Fruit fly (Drosophila melanogaster) whole organism, embryonic: ENCODE measurements around the gene CG17768.
A peak's percentile ranks its signal among the peaks of the same experiment; 100 is the strongest.

ENCODE experiments used
- Ada2b ChIP-seq: fragments of 200-800 bp; sonication (Bioruptor generic); IDR thresholded peaks from 2 replicates; pipeline ENCODE4 v1.3.6; 2022; ENCODE audit warnings: missing biosample characterization, missing genetic modification characterization
- CG10274 ChIP-seq: fragments of 200-800 bp; sonication (Bioruptor generic); optimal IDR thresholded peaks from 3 replicates; lab custom pipeline; 2017; ENCODE audit warnings: missing biosample characterization, mild to moderate bottlenecking, missing genetic modification characterization
- CG11695 ChIP-seq: fragments of 200-800 bp; sonication (Bioruptor generic); IDR thresholded peaks from 3 replicates; pipeline ENCODE4 v1.3.6; 2022; ENCODE audit warnings: missing biosample characterization, missing genetic modification characterization
- CG12219 ChIP-seq: fragments of 200-800 bp; sonication (Bioruptor generic); optimal IDR thresholded peaks from 3 replicates; lab custom pipeline; 2018; ENCODE audit warnings: missing biosample characterization, mild to moderate bottlenecking, missing genetic modification characterization
- CG13424 ChIP-seq: fragments of 200-800 bp; sonication (Bioruptor generic); optimal IDR thresholded peaks from 2 replicates; lab custom pipeline; 2019; ENCODE audit warnings: missing biosample characterization, mild to moderate bottlenecking, missing genetic modification characterization, moderate library complexity
- CG13775 ChIP-seq: fragments of 200-800 bp; sonication (Bioruptor generic); optimal IDR thresholded peaks from 3 replicates; lab custom pipeline; 2017; ENCODE audit warnings: missing biosample characterization, mild to moderate bottlenecking, missing genetic modification characterization
- CG14965 ChIP-seq: fragments of 200-800 bp; sonication (Bioruptor generic); optimal IDR thresholded peaks from 2 replicates; lab custom pipeline; 2016; ENCODE audit warnings: missing biosample characterization, missing genetic modification characterization, borderline replicate concordance
- CG15011 ChIP-seq: fragments of 200-800 bp; sonication (Bioruptor generic); optimal IDR thresholded peaks from 3 replicates; lab custom pipeline; 2018; ENCODE audit warnings: missing biosample characterization, mild to moderate bottlenecking, missing genetic modification characterization
- CG17186 ChIP-seq: fragments of 200-800 bp; sonication (Bioruptor generic); optimal IDR thresholded peaks from 3 replicates; lab custom pipeline; 2017; ENCODE audit warnings: missing biosample characterization, missing genetic modification reagents, missing genetic modification characterization
- CG30431 ChIP-seq: fragments of 200-800 bp; sonication (Bioruptor generic); optimal IDR thresholded peaks from 2 replicates; lab custom pipeline; 2017; ENCODE audit warnings: missing biosample characterization, missing genetic modification characterization
- CG31224 ChIP-seq: fragments of 200-800 bp; sonication (Bioruptor generic); IDR thresholded peaks from 2 replicates; pipeline ENCODE4 v1.3.6; 2022; ENCODE audit warnings: missing biosample characterization, missing genetic modification characterization
- CG4730 ChIP-seq: fragments of 200-800 bp; sonication (Bioruptor generic); IDR thresholded peaks from 2 replicates; pipeline ENCODE4 v1.3.6; 2022; ENCODE audit warnings: missing biosample characterization, missing genetic modification characterization
- CG5180 ChIP-seq: fragments of 200-800 bp; sonication (Bioruptor generic); optimal IDR thresholded peaks from 3 replicates; lab custom pipeline; 2017; ENCODE audit warnings: missing biosample characterization, missing genetic modification characterization, mild to moderate bottlenecking, moderate library complexity, missing genetic modification reagents
- CG6689 ChIP-seq: fragments of 200-800 bp; sonication (Bioruptor generic); IDR thresholded peaks from 2 replicates; pipeline ENCODE4 v1.3.6; 2022; ENCODE audit warnings: missing biosample characterization, missing genetic modification characterization
- CG6854 ChIP-seq: fragments of 200-800 bp; sonication (Bioruptor generic); optimal IDR thresholded peaks from 3 replicates; lab custom pipeline; 2017; ENCODE audit warnings: missing biosample characterization, mild to moderate bottlenecking, missing genetic modification characterization
- CG7271 ChIP-seq: fragments of 200-800 bp; sonication (Bioruptor generic); optimal IDR thresholded peaks from 2 replicates; lab custom pipeline; 2018; ENCODE audit warnings: missing biosample characterization, mild to moderate bottlenecking, missing genetic modification characterization, moderate library complexity
- CG7928 ChIP-seq: fragments of 200-800 bp; sonication (Bioruptor generic); optimal IDR thresholded peaks from 2 replicates; lab custom pipeline; 2017; ENCODE audit warnings: missing biosample characterization, mild to moderate bottlenecking, missing genetic modification characterization
- CG9727 ChIP-seq: fragments of 200-800 bp; sonication (Bioruptor generic); optimal IDR thresholded peaks from 3 replicates; lab custom pipeline; 2017; ENCODE audit warnings: missing biosample characterization, mild to moderate bottlenecking, missing genetic modification characterization
- CrebB ChIP-seq: fragments of 200-800 bp; sonication (Bioruptor generic); optimal IDR thresholded peaks from 3 replicates; lab custom pipeline; 2018; ENCODE audit warnings: missing biosample characterization, mild to moderate bottlenecking, missing genetic modification characterization
- Dek ChIP-seq: fragments of 200-800 bp; sonication (Bioruptor generic); optimal IDR thresholded peaks from 3 replicates; lab custom pipeline; 2019; ENCODE audit warnings: missing biosample characterization, mild to moderate bottlenecking, missing genetic modification characterization, moderate library complexity
- Eip74EF ChIP-seq, 2 experiments: fragments of 200-800 bp in 1 of 2; fragments of >200 bp in 1 of 2; sonication (Bioruptor generic) in 1 of 2; optimal IDR thresholded peaks; 2 replicates each; lab custom pipeline; 2017 to 2019; ENCODE audit warnings: missing biosample characterization in 2 of 2, missing genetic modification characterization in 2 of 2, mild to moderate bottlenecking in 1 of 2, moderate library complexity in 1 of 2
- HHEX ChIP-seq: fragments of 200-800 bp; sonication (Bioruptor generic); optimal IDR thresholded peaks from 3 replicates; lab custom pipeline; 2017; ENCODE audit warnings: missing biosample characterization, mild to moderate bottlenecking, missing genetic modification characterization, missing genetic modification reagents
- HmgD ChIP-seq: fragments of 200-800 bp; sonication (Bioruptor generic); optimal IDR thresholded peaks from 3 replicates; lab custom pipeline; 2016; ENCODE audit warnings: missing biosample characterization, missing genetic modification characterization
- Hr51 ChIP-seq, 2 experiments: fragments of 200-800 bp; sonication (Bioruptor generic); optimal IDR thresholded peaks; 2 replicates in 1 of 2; 3 replicates in 1 of 2; lab custom pipeline; 2016 to 2018; ENCODE audit warnings: missing biosample characterization in 2 of 2, missing genetic modification characterization in 2 of 2, mild to moderate bottlenecking in 1 of 2, moderate library complexity in 1 of 2
- Hsf ChIP-seq: fragments of 200-800 bp; sonication (Bioruptor generic); optimal IDR thresholded peaks from 3 replicates; lab custom pipeline; 2016; ENCODE audit warnings: missing biosample characterization, missing genetic modification characterization
- Lim3 ChIP-seq: fragments of 200-800 bp; sonication (Bioruptor generic); IDR thresholded peaks from 2 replicates; pipeline ENCODE4 v1.3.6; 2022; ENCODE audit warnings: missing biosample characterization, missing genetic modification characterization
- Max ChIP-seq: fragments of 200-800 bp; sonication (Bioruptor generic); optimal IDR thresholded peaks from 2 replicates; lab custom pipeline; 2016; ENCODE audit warnings: missing biosample characterization, mild to moderate bottlenecking, missing genetic modification characterization
- Rfx ChIP-seq: fragments of 200-800 bp; sonication (Bioruptor generic); IDR thresholded peaks from 2 replicates; pipeline ENCODE4 v1.3.6; 2022; ENCODE audit warnings: missing biosample characterization, missing genetic modification characterization
- Rx ChIP-seq: fragments of 200-800 bp; sonication (Bioruptor generic); IDR thresholded peaks from 2 replicates; pipeline ENCODE4 v1.3.6; 2022; ENCODE audit warnings: missing biosample characterization, missing genetic modification characterization
- Sox100B ChIP-seq: fragments of 200-800 bp; sonication (Bioruptor generic); optimal IDR thresholded peaks from 3 replicates; lab custom pipeline; 2018; ENCODE audit warnings: missing biosample characterization, mild to moderate bottlenecking, missing genetic modification characterization
- TFAM ChIP-seq: fragments of 200-800 bp; sonication (Bioruptor generic); optimal IDR thresholded peaks from 2 replicates; lab custom pipeline; 2017; ENCODE audit warnings: missing biosample characterization, missing genetic modification characterization, inconsistent platforms
- Usf ChIP-seq: fragments of 200-800 bp; sonication (Bioruptor generic); optimal IDR thresholded peaks from 2 replicates; lab custom pipeline; 2017; ENCODE audit warnings: missing genotype, missing biosample characterization, missing genetic modification characterization
- cato ChIP-seq: fragments of 200-800 bp; sonication (Bioruptor generic); optimal IDR thresholded peaks from 2 replicates; lab custom pipeline; 2016; ENCODE audit warnings: missing biosample characterization, missing genetic modification characterization, borderline replicate concordance
- crp ChIP-seq, 2 experiments: fragments of 200-800 bp; sonication (Bioruptor generic); optimal IDR thresholded peaks; 2 replicates in 1 of 2; 3 replicates in 1 of 2; lab custom pipeline; 2017; ENCODE audit warnings: missing biosample characterization in 2 of 2, missing genetic modification characterization in 2 of 2, mild to moderate bottlenecking in 1 of 2, moderate library complexity in 1 of 2
- gce ChIP-seq: fragments of 200-800 bp; sonication (Bioruptor generic); IDR thresholded peaks from 3 replicates; pipeline ENCODE4 v1.3.6; 2022; ENCODE audit warnings: missing biosample characterization, missing genetic modification characterization
- knrl ChIP-seq: fragments of 200-800 bp; sonication (Bioruptor generic); IDR thresholded peaks from 3 replicates; pipeline ENCODE4 v1.3.6; 2022; ENCODE audit warnings: missing biosample characterization, missing genetic modification characterization; ENCODE audit not compliant: partially characterized antibody
- lilli ChIP-seq: fragments of 200-800 bp; sonication (Bioruptor generic); optimal IDR thresholded peaks from 3 replicates; lab custom pipeline; 2016; ENCODE audit warnings: missing biosample characterization, missing genetic modification characterization
- nerfin-2 ChIP-seq: fragments of 200-800 bp; sonication (Bioruptor generic); IDR thresholded peaks from 2 replicates; pipeline ENCODE4 v1.3.6; 2022; ENCODE audit warnings: missing biosample characterization, missing genetic modification characterization; ENCODE audit not compliant: partially characterized antibody
- pb ChIP-seq: fragments of 200-800 bp; sonication (Bioruptor generic); optimal IDR thresholded peaks from 3 replicates; lab custom pipeline; 2016; ENCODE audit warnings: missing biosample characterization, missing genetic modification characterization
- pnt ChIP-seq: fragments of 200-800 bp; sonication (Bioruptor generic); optimal IDR thresholded peaks from 3 replicates; lab custom pipeline; 2016; ENCODE audit warnings: missing biosample characterization, missing genetic modification characterization
- repo ChIP-seq: fragments of 200-800 bp; sonication (Bioruptor generic); optimal IDR thresholded peaks from 2 replicates; lab custom pipeline; 2016; ENCODE audit warnings: missing biosample characterization, missing genetic modification characterization
- ro ChIP-seq: fragments of 200-800 bp; sonication (Bioruptor generic); IDR thresholded peaks from 2 replicates; pipeline ENCODE4 v1.3.6; 2022; ENCODE audit warnings: missing biosample characterization, missing genetic modification characterization
- seq ChIP-seq: fragments of 200-800 bp; sonication (Bioruptor generic); IDR thresholded peaks from 2 replicates; pipeline ENCODE4 v1.3.6; 2022; ENCODE audit warnings: missing biosample characterization, missing genetic modification characterization
- sima ChIP-seq: fragments of 200-800 bp; sonication (Bioruptor generic); optimal IDR thresholded peaks from 2 replicates; lab custom pipeline; 2016; ENCODE audit warnings: missing biosample characterization, missing genetic modification characterization
- slou ChIP-seq: fragments of 200-800 bp; sonication (Bioruptor generic); optimal IDR thresholded peaks from 3 replicates; lab custom pipeline; 2016; ENCODE audit warnings: missing biosample characterization, missing genetic modification characterization
- slp2 ChIP-seq: fragments of 200-800 bp; sonication (Bioruptor generic); optimal IDR thresholded peaks from 2 replicates; lab custom pipeline; 2016; ENCODE audit warnings: missing biosample characterization, missing genetic modification characterization
- sug ChIP-seq: fragments of 200-800 bp; optimal IDR thresholded peaks from 2 replicates; lab custom pipeline; 2019; ENCODE audit warnings: missing biosample characterization, mild to moderate bottlenecking, missing genetic modification characterization, moderate library complexity
- tna ChIP-seq: fragments of 200-800 bp; sonication (Bioruptor generic); IDR thresholded peaks from 2 replicates; pipeline ENCODE4 v1.3.6; 2022; ENCODE audit warnings: missing biosample characterization, missing genetic modification characterization; ENCODE audit not compliant: partially characterized antibody
- twi ChIP-seq: fragments of 200-800 bp; optimal IDR thresholded peaks from 2 replicates; lab custom pipeline; 2019; ENCODE audit warnings: missing biosample characterization, mild to moderate bottlenecking, missing genetic modification characterization, moderate library complexity

The CG17768 gene

DNA sequence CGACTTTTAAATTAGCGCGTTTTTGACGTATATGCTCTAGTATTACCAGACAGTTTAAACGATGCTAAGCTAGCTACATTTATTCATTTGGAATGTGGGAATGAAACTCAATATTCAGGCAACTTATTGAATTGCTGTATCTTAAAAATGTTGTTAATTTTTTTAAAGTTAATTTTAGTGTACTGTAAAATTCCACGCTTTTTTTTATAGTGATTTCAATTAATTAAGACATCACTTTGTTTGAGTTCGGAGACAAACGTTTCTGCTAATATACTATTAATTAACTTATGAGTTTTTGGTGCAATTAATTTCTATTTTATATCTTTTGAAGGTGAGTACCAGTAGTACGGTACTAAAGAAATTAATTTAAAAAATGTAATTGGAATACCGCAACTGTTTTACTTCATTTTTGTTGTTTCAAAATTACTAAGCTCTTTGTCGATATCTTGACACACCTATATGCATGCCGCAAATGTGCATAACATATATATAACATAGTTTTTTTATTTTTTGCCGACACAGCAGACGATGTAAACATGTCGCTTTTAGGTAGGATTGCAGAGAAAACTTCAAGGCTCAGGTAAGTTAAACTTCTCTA lies 18.7 kb downstream of the CG17768 start, which contains the start of the genes Cdk1 and mRpS7 (continued):
- TF ChIP-seq CG6689 (GFP tag; lab: Robert Waterston, UW) (peak; percentile 78; the same call in 1 of the 2 replicates), Rx (GFP tag; lab: Robert Waterston, UW) (no peak), CG13424 (tag; lab: Kevin White, UChicago) (peak; percentile 73), Usf (GFP tag; lab: Kevin White, UChicago) (peak; percentile 40), Dek (tag; lab: Kevin White, UChicago) (peak; percentile 81), nerfin-2 (GFP tag; lab: Robert Waterston, UW) (no peak), CG4730 (GFP tag; lab: Robert Waterston, UW) (peak; percentile 41), CG15011 (GFP tag; lab: Kevin White, UChicago) (peak; percentile 41), Rfx (GFP tag; lab: Robert Waterston, UW) (peak; percentile 70), CG7928 (GFP tag; lab: Kevin White, UChicago) (peak; percentile 18), CG7271 (tag; lab: Kevin White, UChicago) (peak; percentile 37), lilli (GFP tag; lab: Kevin White, UChicago) (peak; percentile 71), CG31224 (peak; percentile 39; the same call in 1 of the 2 replicates), CG6854 (GFP tag; lab: Kevin White, UChicago) (peak; percentile 3), Sox100B (peak; percentile 76), CG5180 (GFP tag; lab: Kevin White, UChicago) (no peak), CG9727 (GFP tag; lab: Kevin White, UChicago) (peak; percentile 77), Max (GFP tag; lab: Kevin White, UChicago) (peak; percentile 79), sug (tag; lab: Kevin White, UChicago) (peak; percentile 65), slou (GFP tag; lab: Kevin White, UChicago) (peak; percentile 45), repo (GFP tag; lab: Kevin White, UChicago) (no peak), Lim3 (no peak), HmgD (peak; percentile 36), crp (GFP tag; optimal IDR thresholded peaks at IDR 0.05; lab: Kevin White, UChicago) (peak in 1 of 2 experiments; percentile 35), CG12219 (peak; percentile 33), twi (peak; percentile 62), HHEX (GFP tag; lab: Kevin White, UChicago) (peak; percentile 40), gce (GFP tag; lab: Robert Waterston, UW) (peak; percentile 67; the same call in 1 of the 3 replicates), Hsf (peak; percentile 79), CG17186 (peak; percentile 30), Hr51 (GFP tag; optimal IDR thresholded peaks at IDR 0.05; lab: Kevin White, UChicago) (peak; percentile 4 to 81), CG13775 (GFP tag; lab: Kevin White, UChicago) (peak; percentile 80), CG30431 (GFP tag; lab: Kevin White, UChicago) (peak; percentile 26), knrl (GFP tag; lab: Robert Waterston, UW) (no peak), cato (GFP tag; lab: Kevin White, UChicago) (peak; percentile 63), TFAM (no peak), CG11695 (GFP tag; lab: Robert Waterston, UW) (peak; percentile 70), seq (GFP tag; lab: Robert Waterston, UW) (no peak), Eip74EF (GFP tag; optimal IDR thresholded peaks at IDR 0.05; lab: Kevin White, UChicago) (peak in 1 of 2 experiments; percentile 38), CG10274 (no peak), CrebB (tag; lab: Kevin White, UChicago) (no peak), pnt (GFP tag; lab: Kevin White, UChicago) (peak; percentile 57), CG14965 (no peak), pb (GFP tag; lab: Kevin White, UChicago) (no peak), Ada2b (GFP tag; lab: Robert Waterston, UW) (peak; percentile 50; the same call in 1 of the 2 replicates), sima (GFP tag; lab: Kevin White, UChicago) (no peak), slp2 (GFP tag; lab: Kevin White, UChicago) (peak; percentile 50), tna (no peak), ro (GFP tag; lab: Robert Waterston, UW) (no peak)
